Worm (Caenorhabditis elegans): ENCODE results near the gene F16F9.3.

F16F9.3 gene

ce11 chrX:8479050-8479449 is 21.6 kb downstream of the F16F9.3 start:
- no peak for TF ChIP-seq unc-62 (GFP tag; optimal IDR thresholded peaks at IDR 0.05)

- TF ChIP-seq unc-62 (GFP tag; optimal IDR thresholded peaks at IDR 0.05): no peak
Measured at ce11 chrX:8481716-8482115, 24.3 kb downstream of the F16F9.3 start.

ce11 chrX:8483951-8484350 is 26.5 kb downstream of the F16F9.3 start:
- TF ChIP-seq unc-62 (GFP tag; optimal IDR thresholded peaks at IDR 0.05): no peak

ce11 chrX:8485392-8485791 is 28.0 kb downstream of the F16F9.3 start:
- TF ChIP-seq unc-62 (GFP tag; optimal IDR thresholded peaks at IDR 0.05): no peak

- no peak for TF ChIP-seq unc-62 (GFP tag; optimal IDR thresholded peaks at IDR 0.05)
Measured at ce11 chrX:8489415-8489814, 32.0 kb downstream of the F16F9.3 start.

ce11 chrX:8489886-8490285 is 32.5 kb downstream of the F16F9.3 start:
- TF ChIP-seq unc-62 (GFP tag; optimal IDR thresholded peaks at IDR 0.05): no peak

- TF ChIP-seq unc-62 (GFP tag; optimal IDR thresholded peaks at IDR 0.05): no peak
Measured at ce11 chrX:8492750-8493149, 35.3 kb downstream of the F16F9.3 start.

- no peak for TF ChIP-seq unc-62 (GFP tag; optimal IDR thresholded peaks at IDR 0.05)
Measured at ce11 chrX:8495005-8495404, 37.6 kb downstream of the F16F9.3 start, which contains the start of gene T01B10.5. T01B10.5 (plus strand) TSS chrX:8495305.

ce11 chrX:8499721-8500120 is 42.3 kb downstream of the F16F9.3 start, which contains the start of gene grd-14:
grd-14 (plus strand) TSS chrX:8500021.
- no peak for TF ChIP-seq unc-62 (GFP tag; optimal IDR thresholded peaks at IDR 0.05)

- no peak for TF ChIP-seq unc-62 (GFP tag; optimal IDR thresholded peaks at IDR 0.05)
Measured at ce11 chrX:8500922-8501321, 43.5 kb downstream of the F16F9.3 start, which contains the start of gene grd-4. grd-4 (plus strand) TSS chrX:8501222.

- TF ChIP-seq unc-62 (GFP tag; optimal IDR thresholded peaks at IDR 0.05): no peak
Measured at ce11 chrX:8504207-8504606, 46.8 kb downstream of the F16F9.3 start.

- TF ChIP-seq unc-62 (GFP tag; optimal IDR thresholded peaks at IDR 0.05): no peak
Measured at ce11 chrX:8507053-8507452, 49.6 kb downstream of the F16F9.3 start.

ce11 chrX:8507576-8507975 is 50.2 kb downstream of the F16F9.3 start, which contains the start of gene H03E18.1:
H03E18.1 (plus strand) TSS chrX:8507876.
- TF ChIP-seq unc-62 (GFP tag; optimal IDR thresholded peaks at IDR 0.05): no peak

- TF ChIP-seq unc-62 (GFP tag; optimal IDR thresholded peaks at IDR 0.05): no peak
Measured at ce11 chrX:8509088-8509487, 51.7 kb downstream of the F16F9.3 start.
